Worm (Caenorhabditis elegans) whole organism, late embryonic: Measurements from ENCODE around the gene C05D9.3.
A peak's percentile ranks its signal among the peaks of the same experiment; 100 is the strongest.

ENCODE experiments used
- C08G9.2 ChIP-seq: sonication (generic microtip); optimal IDR thresholded peaks from 2 replicates; lab custom pipeline; 2016; ENCODE audit warnings: mild to moderate bottlenecking, missing genetic modification characterization, moderate library complexity, missing compliant biosample characterization
- K02D7.2 ChIP-seq: sonication (generic microtip); optimal IDR thresholded peaks from 2 replicates; lab custom pipeline; 2017; ENCODE audit warnings: mild to moderate bottlenecking, missing genetic modification characterization, missing compliant biosample characterization
- K09A11.1 ChIP-seq: sonication (generic microtip); optimal IDR thresholded peaks from 2 replicates; lab custom pipeline; 2017; ENCODE audit warnings: antibody characterized with exemption, mild to moderate bottlenecking, missing genetic modification characterization, missing compliant biosample characterization; ENCODE audit not compliant: insufficient read depth
- T23F11.4 ChIP-seq: fragments of 200-800 bp; sonication (Bioruptor generic); optimal IDR thresholded peaks from 2 replicates; lab custom pipeline; 2018; ENCODE audit warnings: mild to moderate bottlenecking, missing genetic modification characterization, missing compliant biosample characterization
- Y22D7AL.16 ChIP-seq: sonication (generic microtip); optimal IDR thresholded peaks from 2 replicates; lab custom pipeline; 2016; ENCODE audit warnings: missing genetic modification characterization, missing compliant biosample characterization
- ahr-1 ChIP-seq: sonication (generic microtip); optimal IDR thresholded peaks from 2 replicates; lab custom pipeline; 2016; ENCODE audit warnings: missing genetic modification characterization, missing compliant biosample characterization
- ama-1 ChIP-seq: fragments of 150-350 bp; optimal IDR thresholded peaks from 2 replicates; lab custom pipeline; 2014
- ceh-14 ChIP-seq: sonication (generic microtip); optimal IDR thresholded peaks from 2 replicates; lab custom pipeline; 2016; ENCODE audit warnings: missing genotype, missing genetic modification characterization, missing compliant biosample characterization
- ceh-18 ChIP-seq: sonication (generic microtip); optimal IDR thresholded peaks from 2 replicates; lab custom pipeline; 2016; ENCODE audit warnings: missing genetic modification characterization, missing compliant biosample characterization
- ceh-2 ChIP-seq: sonication (generic microtip); optimal IDR thresholded peaks from 2 replicates; lab custom pipeline; 2016; ENCODE audit warnings: missing genotype, missing genetic modification characterization, missing compliant biosample characterization
- ceh-22 ChIP-seq: sonication (generic microtip); optimal IDR thresholded peaks from 2 replicates; lab custom pipeline; 2017; ENCODE audit warnings: missing biosample characterization, missing genetic modification characterization
- ceh-24 ChIP-seq: sonication (generic microtip); optimal IDR thresholded peaks from 2 replicates; lab custom pipeline; 2016; ENCODE audit warnings: mild to moderate bottlenecking, missing genetic modification characterization, missing compliant biosample characterization
- ceh-31 ChIP-seq: sonication (generic microtip); optimal IDR thresholded peaks from 2 replicates; lab custom pipeline; 2016; ENCODE audit warnings: missing genetic modification characterization, missing compliant biosample characterization
- ceh-34 ChIP-seq: sonication (generic microtip); optimal IDR thresholded peaks from 2 replicates; lab custom pipeline; 2016; ENCODE audit warnings: mild to moderate bottlenecking, missing genetic modification characterization, missing compliant biosample characterization
- ceh-48 ChIP-seq: sonication (generic microtip); optimal IDR thresholded peaks from 2 replicates; lab custom pipeline; 2016; ENCODE audit warnings: missing genetic modification characterization, inconsistent platforms, missing compliant biosample characterization
- ceh-6 ChIP-seq: fragments of 200-800 bp; sonication (Bioruptor generic); optimal IDR thresholded peaks from 2 replicates; lab custom pipeline; 2018; ENCODE audit warnings: mild to moderate bottlenecking, missing genetic modification characterization, missing compliant biosample characterization
- ceh-9 ChIP-seq: sonication (generic microtip); optimal IDR thresholded peaks from 2 replicates; lab custom pipeline; 2016; ENCODE audit warnings: mild to moderate bottlenecking, missing genetic modification characterization, inconsistent platforms, missing compliant biosample characterization
- che-1 ChIP-seq: sonication (generic microtip); optimal IDR thresholded peaks from 2 replicates; lab custom pipeline; 2016; ENCODE audit warnings: mild to moderate bottlenecking, missing genetic modification characterization, missing compliant biosample characterization
- dmd-4 ChIP-seq: sonication (generic microtip); optimal IDR thresholded peaks from 2 replicates; lab custom pipeline; 2016; ENCODE audit warnings: borderline replicate concordance, missing genetic modification characterization, missing compliant biosample characterization
- dve-1 ChIP-seq: sonication (generic microtip); optimal IDR thresholded peaks from 2 replicates; lab custom pipeline; 2017; ENCODE audit warnings: antibody characterized with exemption, mild to moderate bottlenecking, missing genetic modification characterization, missing compliant biosample characterization
- elt-2 ChIP-seq: sonication (generic microtip); optimal IDR thresholded peaks from 2 replicates; lab custom pipeline; 2016; ENCODE audit warnings: missing genetic modification reagents, missing genetic modification characterization, missing compliant biosample characterization
- elt-4 ChIP-seq: sonication (generic microtip); optimal IDR thresholded peaks from 2 replicates; lab custom pipeline; 2016; ENCODE audit warnings: missing genetic modification characterization, missing compliant biosample characterization
- ets-4 ChIP-seq: sonication (generic microtip); optimal IDR thresholded peaks from 2 replicates; lab custom pipeline; 2016; ENCODE audit warnings: missing genetic modification characterization, missing compliant biosample characterization
- eyg-1 ChIP-seq: sonication (generic microtip); optimal IDR thresholded peaks from 2 replicates; lab custom pipeline; 2016; ENCODE audit warnings: missing genotype, missing genetic modification characterization, missing compliant biosample characterization
- fax-1 ChIP-seq: sonication (generic microtip); optimal IDR thresholded peaks from 2 replicates; lab custom pipeline; 2016; ENCODE audit warnings: missing genotype, missing genetic modification characterization, missing compliant biosample characterization
- fkh-10 ChIP-seq: fragments of 150-350 bp; optimal IDR thresholded peaks from 2 replicates; lab custom pipeline; 2014; ENCODE audit warnings: missing biosample characterization, missing genetic modification reagents, missing genetic modification characterization
- fkh-6 ChIP-seq: sonication (generic microtip); optimal IDR thresholded peaks from 2 replicates; lab custom pipeline; 2016; ENCODE audit warnings: missing genetic modification characterization, missing compliant biosample characterization
- gmeb-2 ChIP-seq: sonication (generic microtip); optimal IDR thresholded peaks from 2 replicates; lab custom pipeline; 2016; ENCODE audit warnings: missing genetic modification characterization, inconsistent platforms, missing compliant biosample characterization
- hlh-13 ChIP-seq: fragments of 200-800 bp; sonication (Bioruptor generic); optimal IDR thresholded peaks from 2 replicates; lab custom pipeline; 2018; ENCODE audit warnings: mild to moderate bottlenecking, missing genetic modification characterization, missing compliant biosample characterization
- hlh-30 ChIP-seq: sonication (generic microtip); optimal IDR thresholded peaks from 2 replicates; lab custom pipeline; 2017; ENCODE audit warnings: antibody characterized with exemption, missing genetic modification characterization, missing compliant biosample characterization; ENCODE audit not compliant: insufficient read depth
- madf-2 ChIP-seq: sonication (generic microtip); optimal IDR thresholded peaks from 2 replicates; lab custom pipeline; 2017; ENCODE audit warnings: missing genetic modification characterization, missing compliant biosample characterization
- mec-3 ChIP-seq: sonication (generic microtip); optimal IDR thresholded peaks from 2 replicates; lab custom pipeline; 2016; ENCODE audit warnings: borderline replicate concordance, missing genetic modification characterization, missing compliant biosample characterization
- nfya-1 ChIP-seq: sonication (generic microtip); optimal IDR thresholded peaks from 2 replicates; lab custom pipeline; 2017; ENCODE audit warnings: missing genetic modification characterization, mild to moderate bottlenecking, missing compliant biosample characterization, antibody characterized with exemption, moderate library complexity
- nhr-11 ChIP-seq: fragments of 150-350 bp; optimal IDR thresholded peaks from 2 replicates; lab custom pipeline; 2014; ENCODE audit warnings: missing biosample characterization, missing genetic modification characterization
- odd-2 ChIP-seq: sonication (generic microtip); optimal IDR thresholded peaks from 2 replicates; lab custom pipeline; 2017; ENCODE audit warnings: antibody characterized with exemption, mild to moderate bottlenecking, missing genetic modification characterization, missing compliant biosample characterization
- pat-9 ChIP-seq: fragments of 200-800 bp; sonication (Bioruptor generic); optimal IDR thresholded peaks from 2 replicates; lab custom pipeline; 2018; ENCODE audit warnings: mild to moderate bottlenecking, missing genetic modification characterization, moderate library complexity, missing compliant biosample characterization
- pha-4 ChIP-seq: fragments of 150-350 bp; optimal IDR thresholded peaks from 2 replicates; lab custom pipeline; 2018; ENCODE audit warnings: missing biosample characterization, missing genetic modification reagents, missing genetic modification characterization
- pros-1 ChIP-seq: fragments of 150-350 bp; optimal IDR thresholded peaks from 2 replicates; lab custom pipeline; 2014; ENCODE audit warnings: missing biosample characterization, missing genetic modification reagents, missing genetic modification characterization
- rnt-1 ChIP-seq: sonication (generic microtip); optimal IDR thresholded peaks from 2 replicates; lab custom pipeline; 2016; ENCODE audit warnings: missing genetic modification characterization, missing compliant biosample characterization
- sdc-2 ChIP-seq: sonication (generic microtip); optimal IDR thresholded peaks from 2 replicates; lab custom pipeline; 2016; ENCODE audit warnings: missing genotype, missing genetic modification characterization, missing compliant biosample characterization
- sox-2 ChIP-seq: fragments of 200-800 bp; sonication (Bioruptor generic); IDR thresholded peaks from 2 replicates; pipeline ENCODE4 v1.3.6; 2022; ENCODE audit warnings: missing genetic modification reagents, missing genetic modification characterization, missing compliant biosample characterization
- sox-4 ChIP-seq: sonication (generic microtip); optimal IDR thresholded peaks from 2 replicates; lab custom pipeline; 2017; ENCODE audit warnings: mild to moderate bottlenecking, missing genetic modification characterization, inconsistent platforms, missing compliant biosample characterization
- syd-9 ChIP-seq: sonication (generic microtip); optimal IDR thresholded peaks from 2 replicates; lab custom pipeline; 2016; ENCODE audit warnings: mild to moderate bottlenecking, missing genetic modification characterization, moderate library complexity, missing compliant biosample characterization
- tbx-2 ChIP-seq: sonication (generic microtip); optimal IDR thresholded peaks from 2 replicates; lab custom pipeline; 2016; ENCODE audit warnings: missing genetic modification characterization, missing compliant biosample characterization
- tbx-7 ChIP-seq: sonication (generic microtip); optimal IDR thresholded peaks from 2 replicates; lab custom pipeline; 2016; ENCODE audit warnings: missing genotype, missing genetic modification characterization, missing compliant biosample characterization
- ttx-3 ChIP-seq: sonication (generic microtip); optimal IDR thresholded peaks from 2 replicates; lab custom pipeline; 2016; ENCODE audit warnings: missing genetic modification reagents, missing genetic modification characterization, missing compliant biosample characterization
- unc-3 ChIP-seq, 2 experiments: fragments of 200-800 bp in 1 of 2; sonication (Bioruptor generic) in 1 of 2; sonication (generic microtip) in 1 of 2; conservative IDR thresholded peaks in 1 of 2; optimal IDR thresholded peaks in 1 of 2; 2 replicates each; pipeline versions ENCODE4 v1.3.6 to Lab custom; 2016 to 2022; ENCODE audit warnings: missing compliant biosample characterization in 2 of 2, missing genetic modification characterization in 2 of 2, missing genetic modification reagents in 1 of 2
- unc-42 ChIP-seq: sonication (generic microtip); optimal IDR thresholded peaks from 2 replicates; lab custom pipeline; 2016; ENCODE audit warnings: missing genotype, missing genetic modification characterization, missing compliant biosample characterization
- unc-86 ChIP-seq: sonication (generic microtip); optimal IDR thresholded peaks from 2 replicates; lab custom pipeline; 2016; ENCODE audit warnings: missing genetic modification characterization, missing compliant biosample characterization
- zip-5 ChIP-seq: sonication (generic microtip); optimal IDR thresholded peaks from 2 replicates; lab custom pipeline; 2016; ENCODE audit warnings: missing genetic modification characterization, missing compliant biosample characterization

The C05D9.3 gene

ce11 chrX:1089676-1090075, 22.0 kb upstream of the C05D9.3 start:
- TF ChIP-seq pat-9 (tag; lab: Kevin White, UChicago) (no peak), ceh-48 (tag; lab: Kevin White, UChicago) (no peak), eyg-1 (no peak), ttx-3 (no peak), che-1 (tag; lab: Kevin White, UChicago) (no peak), odd-2 (tag; lab: Kevin White, UChicago) (no peak), ahr-1 (tag; lab: Kevin White, UChicago) (no peak), nhr-11 (no peak), fax-1 (tag; lab: Kevin White, UChicago) (no peak), K09A11.1 (tag; lab: Kevin White, UChicago) (no peak), sox-4 (tag; lab: Kevin White, UChicago) (no peak), unc-86 (tag; lab: Kevin White, UChicago) (no peak), elt-4 (no peak), unc-42 (tag; lab: Kevin White, UChicago) (no peak), K02D7.2 (tag; lab: Kevin White, UChicago) (no peak)

ce11 chrX:1093154-1093553, 18.5 kb upstream of the C05D9.3 start:
- TF ChIP-seq mec-3 (tag; lab: Kevin White, UChicago) (no peak), gmeb-2 (tag; lab: Kevin White, UChicago) (no peak), nfya-1 (tag; lab: Kevin White, UChicago) (peak; percentile 95), ceh-34 (tag; lab: Kevin White, UChicago) (peak; percentile 91), fkh-10 (no peak), sox-4 (tag; lab: Kevin White, UChicago) (peak; percentile 51), dve-1 (tag; lab: Kevin White, UChicago) (peak; percentile 72), ceh-9 (tag; lab: Kevin White, UChicago) (no peak), zip-5 (tag; lab: Kevin White, UChicago) (no peak), ceh-31 (tag; lab: Kevin White, UChicago) (peak; percentile 93), nhr-11 (no peak), pros-1 (tag; lab: Kevin White, UChicago) (peak; percentile 79), tbx-7 (tag; lab: Kevin White, UChicago) (no peak), dmd-4 (tag; lab: Kevin White, UChicago) (no peak), syd-9 (peak; percentile 51), ceh-22 (tag; lab: Kevin White, UChicago) (no peak), hlh-13 (GFP tag; lab: Kevin White, UChicago) (no peak), pha-4 (tag; lab: Kevin White, UChicago) (no peak), ets-4 (tag; lab: Kevin White, UChicago) (peak; percentile 64), elt-4 (no peak), K02D7.2 (tag; lab: Kevin White, UChicago) (no peak), fkh-6 (tag; lab: Kevin White, UChicago) (peak; percentile 1), sdc-2 (tag; lab: Kevin White, UChicago) (peak; percentile 88), che-1 (tag; lab: Kevin White, UChicago) (no peak), ceh-6 (GFP tag; lab: Kevin White, UChicago) (no peak), sox-2 (GFP tag; lab: Robert Waterston, UW) (peak; percentile 70), ttx-3 (no peak), Y22D7AL.16 (tag; lab: Kevin White, UChicago) (no peak), rnt-1 (peak; percentile 70), ahr-1 (tag; lab: Kevin White, UChicago) (no peak), eyg-1 (no peak), T23F11.4 (GFP tag; lab: Kevin White, UChicago) (no peak), pat-9 (tag; lab: Kevin White, UChicago) (no peak), ceh-14 (peak; percentile 66), ceh-24 (tag; lab: Kevin White, UChicago) (no peak), elt-2 (peak; percentile 35), tbx-2 (peak; percentile 85), hlh-30 (tag; lab: Kevin White, UChicago) (peak; percentile 97), unc-3 (GFP tag; conservative IDR thresholded peaks at IDR 0.05; lab: Robert Waterston, UW) (no peak), unc-3 (tag; optimal IDR thresholded peaks at IDR 0.05; lab: Kevin White, UChicago) (peak; percentile 31), ceh-2 (tag; lab: Kevin White, UChicago) (peak; percentile 80), ceh-18 (tag; lab: Kevin White, UChicago) (peak; percentile 99), ama-1 (lab: Kevin White, UChicago) (no peak), C08G9.2 (tag; lab: Kevin White, UChicago) (peak; percentile 49), madf-2 (tag; lab: Kevin White, UChicago) (peak; percentile 63)
